Fruit fly (Drosophila melanogaster): Measurements from ENCODE around the gene Daxx.

Daxx gene

dm6 chr2L:6498448-6498847, 17.7 kb downstream of the Daxx start, which contains the start of gene CG31637 (continued):
- peak; percentile 3; the same call in 1 of the 2 replicates for TF ChIP-seq aop (GFP tag; IDR thresholded peaks at IDR 0.05)
- peak; percentile 9 for TF ChIP-seq PHDP (tag; optimal IDR thresholded peaks at IDR 0.05)
- TF ChIP-seq Adf1 (GFP tag; IDR thresholded peaks at IDR 0.05) = peak; percentile 43; the same call in 1 of the 2 replicates
- TF ChIP-seq CG6175 (GFP tag; IDR thresholded peaks at IDR 0.05) = no peak
- peak; percentile 60 for TF ChIP-seq Rfx (GFP tag; IDR thresholded peaks at IDR 0.05)
- TF ChIP-seq Chrac-16 (GFP tag; optimal IDR thresholded peaks at IDR 0.05) = no peak
- TF ChIP-seq Dad (GFP tag; optimal IDR thresholded peaks at IDR 0.05) = no peak
- TF ChIP-seq sob (GFP tag; IDR thresholded peaks at IDR 0.05) = 0 out of 2 replicates have a peak, but pooled peaks have one; percentile 19
- TF ChIP-seq sisA (GFP tag; IDR thresholded peaks at IDR 0.05) = no peak
- peak; percentile 18 for TF ChIP-seq CG2116 (GFP tag; optimal IDR thresholded peaks at IDR 0.05)
- TF ChIP-seq CG13894 (tag; optimal IDR thresholded peaks at IDR 0.05) = peak; percentile 33
- TF ChIP-seq pum (GFP tag; optimal IDR thresholded peaks at IDR 0.05) = no peak
- TF ChIP-seq CG11723 (GFP tag; optimal IDR thresholded peaks at IDR 0.05) = no peak
- TF ChIP-seq br (optimal IDR thresholded peaks at IDR 0.05) = no peak
- TF ChIP-seq CG7963 (GFP tag; IDR thresholded peaks at IDR 0.05; ENCODE audit: partially characterized antibody) = no peak
- no peak for TF ChIP-seq toy (GFP tag; IDR thresholded peaks at IDR 0.05)
- peak; percentile 31 for TF ChIP-seq Xbp1 (GFP tag; optimal IDR thresholded peaks at IDR 0.05)
- no peak for TF ChIP-seq cwo (GFP tag; optimal IDR thresholded peaks at IDR 0.05)
- peak; percentile 53 for TF ChIP-seq CG14710 (tag; optimal IDR thresholded peaks at IDR 0.05)
- peak; percentile 64 for TF ChIP-seq Dp (GFP tag; optimal IDR thresholded peaks at IDR 0.05)
- peak; percentile 16 for TF ChIP-seq tin (GFP tag; optimal IDR thresholded peaks at IDR 0.05)
- TF ChIP-seq CG4730 (GFP tag; IDR thresholded peaks at IDR 0.05) = no peak
- no peak; the same call in 1 of the 2 replicates for TF ChIP-seq nerfin-2 (GFP tag; IDR thresholded peaks at IDR 0.05; ENCODE audit: partially characterized antibody)
- TF ChIP-seq CG3847 (GFP tag; IDR thresholded peaks at IDR 0.05) = peak; percentile 42; the same call in 1 of the 2 replicates
- no peak for TF ChIP-seq CG14441 (GFP tag; IDR thresholded peaks at IDR 0.05)
- TF ChIP-seq crol (GFP tag; IDR thresholded peaks at IDR 0.05) = no peak
- TF ChIP-seq CG10147 (GFP tag; optimal IDR thresholded peaks at IDR 0.05) = peak; percentile 32
- TF ChIP-seq CHES-1-like (GFP tag; optimal IDR thresholded peaks at IDR 0.05) = peak; percentile 12
- peak; percentile 31 for TF ChIP-seq sd (tag; optimal IDR thresholded peaks at IDR 0.05)
- no peak for TF ChIP-seq gcm2 (GFP tag; optimal IDR thresholded peaks at IDR 0.05)
- TF ChIP-seq ash1 (GFP tag; optimal IDR thresholded peaks at IDR 0.05) = no peak
- peak; percentile 48; the same call in 2 of the 3 replicates for TF ChIP-seq row (GFP tag; IDR thresholded peaks at IDR 0.05)
- TF ChIP-seq Asciz (GFP tag; optimal IDR thresholded peaks at IDR 0.05) = no peak
- no peak for TF ChIP-seq trh (GFP tag; optimal IDR thresholded peaks at IDR 0.05)
- TF ChIP-seq CG15601 (tag; optimal IDR thresholded peaks at IDR 0.05) = peak; percentile 36
- TF ChIP-seq CG12391 (tag; optimal IDR thresholded peaks at IDR 0.05) = peak; percentile 12
- TF ChIP-seq ttk (GFP tag; IDR thresholded peaks at IDR 0.05) = no peak; the same call in 1 of the 2 replicates
- TF ChIP-seq wdn (GFP tag; IDR thresholded peaks at IDR 0.05) = no peak
- TF ChIP-seq lab (GFP tag; optimal IDR thresholded peaks at IDR 0.05) = peak; percentile 49
- no peak for TF ChIP-seq CG1529 (GFP tag; optimal IDR thresholded peaks at IDR 0.05)
- peak; percentile 2 for TF ChIP-seq CG8089 (GFP tag; optimal IDR thresholded peaks at IDR 0.05)
- no peak for TF ChIP-seq sens-2 (GFP tag; IDR thresholded peaks at IDR 0.05)
- TF ChIP-seq danr (GFP tag; IDR thresholded peaks at IDR 0.05) = no peak
- no peak for TF ChIP-seq Rx (GFP tag; IDR thresholded peaks at IDR 0.05)
- no peak for TF ChIP-seq gsb-n (tag; optimal IDR thresholded peaks at IDR 0.05)
- TF ChIP-seq Side (GFP tag; optimal IDR thresholded peaks at IDR 0.05) = peak; percentile 19

Data from whole organism, embryonic.